Fruit fly (Drosophila melanogaster) whole organism, pupa: ENCODE results near the gene SKIP.

ENCODE experiments used
- CG17806 ChIP-seq: fragments of 200-800 bp; sonication (Bioruptor generic); optimal IDR thresholded peaks from 2 replicates; lab custom pipeline; 2018; ENCODE audit warnings: missing biosample characterization, mild to moderate bottlenecking, missing genetic modification characterization, moderate library complexity
- CG34367 ChIP-seq: fragments of 200-800 bp; sonication (Bioruptor generic); optimal IDR thresholded peaks from 2 replicates; lab custom pipeline; 2018; ENCODE audit warnings: missing biosample characterization, mild to moderate bottlenecking, missing genetic modification characterization
- CG4496 ChIP-seq: fragments of 200-800 bp; sonication (Bioruptor generic); IDR thresholded peaks from 3 replicates; pipeline ENCODE4 v1.3.6; 2022; ENCODE audit warnings: missing biosample characterization, missing genetic modification characterization
- D1 ChIP-seq: fragments of 200-800 bp; sonication (Bioruptor generic); optimal IDR thresholded peaks from 2 replicates; lab custom pipeline; 2018; ENCODE audit warnings: missing biosample characterization, mild to moderate bottlenecking, missing genetic modification characterization, moderate library complexity
- EcR ChIP-seq: fragments of 200-800 bp; sonication (Bioruptor generic); optimal IDR thresholded peaks from 3 replicates; lab custom pipeline; 2019; ENCODE audit warnings: missing biosample characterization, missing genetic modification characterization, mild to moderate bottlenecking, moderate library complexity, missing genetic modification reagents
- Pif1B ChIP-seq: fragments of 200-800 bp; sonication (Bioruptor generic); optimal IDR thresholded peaks from 3 replicates; lab custom pipeline; 2016; ENCODE audit warnings: missing biosample characterization, missing genetic modification characterization
- gl ChIP-seq: fragments of 200-800 bp; sonication (Bioruptor generic); optimal IDR thresholded peaks from 2 replicates; lab custom pipeline; 2018; ENCODE audit warnings: missing biosample characterization, mild to moderate bottlenecking, missing genetic modification characterization
- rn ChIP-seq: fragments of 200-800 bp; sonication (Bioruptor generic); IDR thresholded peaks from 2 replicates; pipeline ENCODE4 v1.3.6; 2022; ENCODE audit warnings: missing biosample characterization, missing genetic modification characterization

DNA sequence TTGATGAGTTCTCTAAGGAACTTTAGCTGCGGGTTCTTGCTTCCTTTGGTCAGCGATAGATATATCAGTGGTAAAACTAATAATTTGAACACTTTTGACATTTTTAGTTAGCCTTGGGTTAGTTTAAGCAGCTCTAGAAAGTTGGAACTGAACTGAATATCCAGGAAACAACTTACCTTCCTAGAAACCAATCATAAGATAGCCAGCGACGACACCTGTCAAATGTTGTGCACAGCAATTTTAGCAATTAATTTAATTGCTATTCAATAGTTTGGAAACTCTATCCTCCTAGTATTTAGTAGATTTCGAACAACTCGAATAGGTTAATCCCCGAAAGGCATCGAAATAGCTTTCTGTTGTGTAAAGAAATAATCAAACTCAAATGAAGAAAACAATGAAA lies 14.3 kb upstream of the SKIP start, which contains the start of gene Ir94c:
- TF ChIP-seq CG17806 (tag; lab: Kevin White, UChicago) = no peak
- TF ChIP-seq gl (tag; lab: Kevin White, UChicago) = no peak
- TF ChIP-seq EcR (GFP tag; lab: Kevin White, UChicago) = no peak
- no peak for TF ChIP-seq Pif1B (GFP tag; lab: Kevin White, UChicago)
- no peak for TF ChIP-seq CG4496
- TF ChIP-seq rn (GFP tag; lab: Robert Waterston, UW) = no peak
- no peak for TF ChIP-seq D1
- TF ChIP-seq CG34367 (tag; lab: Kevin White, UChicago) = no peak
